Fruit fly (Drosophila melanogaster) whole organism, embryonic: ENCODE results near the gene CG17028.
A peak's percentile ranks its signal among the peaks of the same experiment; 100 is the strongest.

Experiments used
- Atf3 ChIP-seq: fragments of 200-800 bp; sonication (Bioruptor generic); optimal IDR thresholded peaks from 3 replicates; lab custom pipeline; 2016; ENCODE audit warnings: missing biosample characterization, missing genetic modification characterization
- Awh ChIP-seq: fragments of 200-800 bp; sonication (Bioruptor generic); IDR thresholded peaks from 2 replicates; pipeline ENCODE4, ENCODE4 v1.3.6; 2022; ENCODE audit warnings: missing biosample characterization, missing genetic modification characterization
- B-H1 ChIP-seq: fragments of 200-800 bp; sonication (Bioruptor generic); IDR thresholded peaks from 3 replicates; pipeline ENCODE4 v1.3.6; 2022; ENCODE audit warnings: missing biosample characterization, missing genetic modification characterization
- Bdp1 ChIP-seq: fragments of 200-800 bp; sonication (Bioruptor generic); optimal IDR thresholded peaks from 3 replicates; lab custom pipeline; 2016; ENCODE audit warnings: missing biosample characterization, missing genetic modification characterization
- C15 ChIP-seq: fragments of 200-800 bp; sonication (Bioruptor generic); IDR thresholded peaks from 3 replicates; pipeline ENCODE4 v1.3.6; 2022; ENCODE audit warnings: missing biosample characterization, missing genetic modification characterization
- CG10321 ChIP-seq: fragments of 200-800 bp; sonication (Bioruptor generic); IDR thresholded peaks from 2 replicates; pipeline ENCODE4 v1.3.6; 2022; ENCODE audit warnings: missing biosample characterization, missing genetic modification characterization
- CG10366 ChIP-seq: fragments of 200-800 bp; sonication (Bioruptor generic); IDR thresholded peaks from 2 replicates; pipeline ENCODE4 v1.3.6; 2022; ENCODE audit warnings: missing biosample characterization, missing genetic modification characterization
- CG10431 ChIP-seq: fragments of 200-800 bp; sonication (Bioruptor generic); optimal IDR thresholded peaks from 3 replicates; lab custom pipeline; 2018; ENCODE audit warnings: missing biosample characterization, mild to moderate bottlenecking, missing genetic modification characterization
- CG11695 ChIP-seq: fragments of 200-800 bp; sonication (Bioruptor generic); IDR thresholded peaks from 3 replicates; pipeline ENCODE4 v1.3.6; 2022; ENCODE audit warnings: missing biosample characterization, missing genetic modification characterization
- CG12071 ChIP-seq: fragments of 200-800 bp; sonication (Bioruptor generic); optimal IDR thresholded peaks from 3 replicates; lab custom pipeline; 2018; ENCODE audit warnings: missing biosample characterization, mild to moderate bottlenecking, missing genetic modification characterization
- CG13296 ChIP-seq: fragments of 200-800 bp; sonication (Bioruptor generic); optimal IDR thresholded peaks from 3 replicates; lab custom pipeline; 2018; ENCODE audit warnings: missing biosample characterization, mild to moderate bottlenecking, missing genetic modification characterization
- CG14014 ChIP-seq: fragments of 200-800 bp; sonication (Bioruptor generic); IDR thresholded peaks from 2 replicates; pipeline ENCODE4 v1.3.6; 2022; ENCODE audit warnings: missing biosample characterization, missing genetic modification characterization
- CG1529 ChIP-seq: fragments of 200-800 bp; sonication (Bioruptor generic); optimal IDR thresholded peaks from 3 replicates; lab custom pipeline; 2018; ENCODE audit warnings: missing biosample characterization, missing genetic modification characterization
- CG15514 ChIP-seq: fragments of 200-800 bp; sonication (Bioruptor generic); optimal IDR thresholded peaks from 3 replicates; lab custom pipeline; 2017; ENCODE audit warnings: missing biosample characterization, missing genetic modification characterization, mild to moderate bottlenecking, moderate library complexity, missing genetic modification reagents
- CG1602 ChIP-seq: fragments of 200-800 bp; sonication (Bioruptor generic); optimal IDR thresholded peaks from 3 replicates; lab custom pipeline; 2016; ENCODE audit warnings: missing biosample characterization, missing genetic modification characterization
- CG17361 ChIP-seq: fragments of 200-800 bp; sonication (Bioruptor generic); IDR thresholded peaks from 3 replicates; pipeline ENCODE4 v1.3.6; 2022; ENCODE audit warnings: missing biosample characterization, missing genetic modification characterization
- CG17912 ChIP-seq: fragments of 200-800 bp; sonication (Bioruptor generic); optimal IDR thresholded peaks from 2 replicates; lab custom pipeline; 2018; ENCODE audit warnings: missing biosample characterization, mild to moderate bottlenecking, missing genetic modification characterization
- CG2199 ChIP-seq: fragments of 200-800 bp; sonication (Bioruptor generic); IDR thresholded peaks from 3 replicates; pipeline ENCODE4 v1.3.6; 2022; ENCODE audit warnings: missing biosample characterization, missing genetic modification characterization
- CG30431 ChIP-seq: fragments of 200-800 bp; sonication (Bioruptor generic); optimal IDR thresholded peaks from 2 replicates; lab custom pipeline; 2017; ENCODE audit warnings: missing biosample characterization, missing genetic modification characterization
- CG3281 ChIP-seq: fragments of 200-800 bp; sonication (Bioruptor generic); optimal IDR thresholded peaks from 3 replicates; lab custom pipeline; 2017; ENCODE audit warnings: missing biosample characterization, mild to moderate bottlenecking, missing genetic modification characterization
- CG4730 ChIP-seq: fragments of 200-800 bp; sonication (Bioruptor generic); IDR thresholded peaks from 2 replicates; pipeline ENCODE4 v1.3.6; 2022; ENCODE audit warnings: missing biosample characterization, missing genetic modification characterization
- CG5245 ChIP-seq: fragments of 200-800 bp; sonication (Bioruptor generic); optimal IDR thresholded peaks from 3 replicates; lab custom pipeline; 2016; ENCODE audit warnings: missing biosample characterization, missing genetic modification characterization
- CG8924 ChIP-seq: fragments of 200-800 bp; optimal IDR thresholded peaks from 3 replicates; lab custom pipeline; 2019; ENCODE audit warnings: missing biosample characterization, mild to moderate bottlenecking, missing genetic modification characterization, moderate library complexity
- D ChIP-seq, 2 experiments: fragments of 200-800 bp in 1 of 2; fragments of >200 bp in 1 of 2; sonication (Bioruptor generic) in 1 of 2; optimal IDR thresholded peaks; 2 replicates in 1 of 2; 3 replicates in 1 of 2; lab custom pipeline; 2017; ENCODE audit warnings: mild to moderate bottlenecking in 1 of 2, missing biosample characterization in 1 of 2, missing genetic modification characterization in 1 of 2, missing genetic modification reagents in 1 of 2
- Dip3 ChIP-seq: fragments of 200-800 bp; sonication (Bioruptor generic); optimal IDR thresholded peaks from 3 replicates; lab custom pipeline; 2016; ENCODE audit warnings: missing biosample characterization, missing genetic modification characterization
- Dll ChIP-seq: fragments of 200-800 bp; sonication (Bioruptor generic); IDR thresholded peaks from 4 replicates; pipeline ENCODE4 v1.3.6; 2022; ENCODE audit warnings: missing biosample characterization, missing genetic modification characterization; ENCODE audit not compliant: partially characterized antibody
- GATAe ChIP-seq: fragments of 200-800 bp; sonication (Bioruptor generic); conservative IDR thresholded peaks from 2 replicates; pipeline ENCODE4 v1.3.6; 2022; ENCODE audit warnings: missing biosample characterization, missing genetic modification characterization
- Six4 ChIP-seq: fragments of 200-800 bp; sonication (Bioruptor generic); optimal IDR thresholded peaks from 2 replicates; lab custom pipeline; 2016; ENCODE audit warnings: missing biosample characterization, missing genetic modification characterization
- aop ChIP-seq: fragments of 200-800 bp; sonication (Bioruptor generic); IDR thresholded peaks from 2 replicates; pipeline ENCODE4 v1.3.6; 2022; ENCODE audit warnings: missing biosample characterization, missing genetic modification characterization
- ash1 ChIP-seq: fragments of 200-800 bp; sonication (Bioruptor generic); optimal IDR thresholded peaks from 2 replicates; lab custom pipeline; 2018; ENCODE audit warnings: missing biosample characterization, mild to moderate bottlenecking, missing genetic modification characterization
- bsh ChIP-seq, 2 experiments: fragments of 200-800 bp; sonication (Bioruptor generic); optimal IDR thresholded peaks; 2 replicates each; lab custom pipeline; 2017 to 2018; ENCODE audit warnings: mild to moderate bottlenecking in 2 of 2, missing biosample characterization in 2 of 2, missing genetic modification characterization in 2 of 2, moderate library complexity in 1 of 2
- cwo ChIP-seq: fragments of 200-800 bp; sonication (Bioruptor generic); optimal IDR thresholded peaks from 3 replicates; lab custom pipeline; 2017; ENCODE audit warnings: missing biosample characterization, missing genetic modification characterization, mild to moderate bottlenecking, moderate library complexity, missing genetic modification reagents
- fd102C ChIP-seq: fragments of 200-800 bp; sonication (Bioruptor generic); optimal IDR thresholded peaks from 2 replicates; lab custom pipeline; 2018; ENCODE audit warnings: missing biosample characterization, mild to moderate bottlenecking, missing genetic modification characterization, moderate library complexity
- gfzf ChIP-seq: fragments of 200-800 bp; sonication (Bioruptor generic); optimal IDR thresholded peaks from 2 replicates; lab custom pipeline; 2016; ENCODE audit warnings: missing biosample characterization, mild to moderate bottlenecking, missing genetic modification characterization, moderate library complexity
- grn ChIP-seq: fragments of 200-800 bp; sonication (Bioruptor generic); optimal IDR thresholded peaks from 3 replicates; lab custom pipeline; 2017; ENCODE audit warnings: missing biosample characterization, missing genetic modification characterization
- hb ChIP-seq: fragments of 200-800 bp; sonication (Bioruptor generic); IDR thresholded peaks from 3 replicates; pipeline ENCODE4 v1.3.6; 2022; ENCODE audit warnings: missing biosample characterization, missing genetic modification characterization; ENCODE audit not compliant: partially characterized antibody
- hbn ChIP-seq: fragments of 200-800 bp; sonication (Bioruptor generic); IDR thresholded peaks from 2 replicates; pipeline ENCODE4 v1.3.6; 2022; ENCODE audit warnings: missing biosample characterization, missing genetic modification characterization; ENCODE audit not compliant: partially characterized antibody
- insv ChIP-seq, 2 experiments: fragments of 200-800 bp; sonication (Bioruptor generic); optimal IDR thresholded peaks; 3 replicates each; lab custom pipeline; 2016 to 2018; ENCODE audit warnings: missing biosample characterization in 2 of 2, missing genetic modification characterization in 2 of 2
- jing ChIP-seq: fragments of 200-800 bp; sonication (Bioruptor generic); optimal IDR thresholded peaks from 2 replicates; lab custom pipeline; 2018; ENCODE audit warnings: missing biosample characterization, mild to moderate bottlenecking, missing genetic modification characterization
- pnt ChIP-seq: fragments of 200-800 bp; sonication (Bioruptor generic); optimal IDR thresholded peaks from 3 replicates; lab custom pipeline; 2016; ENCODE audit warnings: missing biosample characterization, missing genetic modification characterization
- salm ChIP-seq: fragments of 200-800 bp; sonication (Bioruptor generic); optimal IDR thresholded peaks from 2 replicates; lab custom pipeline; 2018; ENCODE audit warnings: missing biosample characterization, mild to moderate bottlenecking, missing genetic modification characterization
- seq ChIP-seq: fragments of 200-800 bp; sonication (Bioruptor generic); IDR thresholded peaks from 2 replicates; pipeline ENCODE4 v1.3.6; 2022; ENCODE audit warnings: missing biosample characterization, missing genetic modification characterization
- sna ChIP-seq: fragments of 200-800 bp; sonication (Bioruptor generic); IDR thresholded peaks from 2 replicates; pipeline ENCODE4 v1.3.6; 2022; ENCODE audit warnings: missing biosample characterization, missing genetic modification characterization; ENCODE audit not compliant: partially characterized antibody
- trem ChIP-seq: fragments of 200-800 bp; optimal IDR thresholded peaks from 3 replicates; lab custom pipeline; 2019; ENCODE audit warnings: missing biosample characterization, mild to moderate bottlenecking, missing genetic modification characterization, moderate library complexity
- tx ChIP-seq: fragments of 200-800 bp; sonication (Bioruptor generic); optimal IDR thresholded peaks from 2 replicates; lab custom pipeline; 2016; ENCODE audit warnings: missing biosample characterization, missing genetic modification characterization

Gene CG17028

dm6 chr3L:16027163-16027633, 48.9 kb downstream of the CG17028 start (continued):
- TF ChIP-seq ash1 (GFP tag; lab: Kevin White, UChicago) = no peak
- no peak for TF ChIP-seq CG1602 (GFP tag; lab: Kevin White, UChicago)
- peak; percentile 19; the same call in 1 of the 2 replicates for TF ChIP-seq CG4730 (GFP tag; lab: Robert Waterston, UW)
- peak; percentile 50 for TF ChIP-seq CG10431 (GFP tag; lab: Kevin White, UChicago)
- TF ChIP-seq trem (tag; lab: Kevin White, UChicago) = no peak
- TF ChIP-seq CG10321 (GFP tag; lab: Robert Waterston, UW) = no peak
- no peak for TF ChIP-seq C15 (GFP tag; lab: Robert Waterston, UW)
- TF ChIP-seq CG1529 (GFP tag; lab: Kevin White, UChicago) = peak; percentile 26
- 0 out of 4 replicates have a peak, but pooled peaks have one; percentile 13 for TF ChIP-seq Dll
- TF ChIP-seq cwo (GFP tag; lab: Kevin White, UChicago) = peak; percentile 76
- TF ChIP-seq CG10366 (GFP tag; lab: Robert Waterston, UW) = peak; percentile 30; the same call in 1 of the 2 replicates
- no peak for TF ChIP-seq Dip3 (GFP tag; lab: Kevin White, UChicago)
- no peak for TF ChIP-seq salm
- TF ChIP-seq pnt (GFP tag; lab: Kevin White, UChicago) = peak; percentile 7
- no peak for TF ChIP-seq CG30431 (GFP tag; lab: Kevin White, UChicago)
- TF ChIP-seq grn (GFP tag; lab: Kevin White, UChicago) = peak; percentile 72
- TF ChIP-seq hb (GFP tag; lab: Robert Waterston, UW) = no peak
- TF ChIP-seq tx (GFP tag; lab: Kevin White, UChicago) = no peak
- TF ChIP-seq D (optimal IDR thresholded peaks at IDR 0.05; lab: Kevin White, UChicago) = no peak
- peak; percentile 25 for TF ChIP-seq D (GFP tag; optimal IDR thresholded peaks at IDR 0.05; lab: Kevin White, UChicago)
- no peak for TF ChIP-seq CG5245 (GFP tag; lab: Kevin White, UChicago)
- TF ChIP-seq CG12071 (GFP tag; lab: Kevin White, UChicago) = peak; percentile 51
- TF ChIP-seq Six4 (GFP tag; lab: Kevin White, UChicago) = no peak
- TF ChIP-seq seq (GFP tag; lab: Robert Waterston, UW) = no peak
- peak; percentile 59 for TF ChIP-seq fd102C (GFP tag; lab: Kevin White, UChicago)
- TF ChIP-seq CG3281 (GFP tag; lab: Kevin White, UChicago) = peak; percentile 13
- TF ChIP-seq CG15514 (GFP tag; lab: Kevin White, UChicago) = peak; percentile 50
- no peak for TF ChIP-seq aop (GFP tag; lab: Robert Waterston, UW)
- no peak for TF ChIP-seq Atf3
- TF ChIP-seq gfzf (GFP tag; lab: Kevin White, UChicago) = no peak
- TF ChIP-seq CG11695 = peak; percentile 50; the same call in 1 of the 3 replicates
- TF ChIP-seq insv (GFP tag; optimal IDR thresholded peaks at IDR 0.05; lab: Kevin White, UChicago) = no peak
- TF ChIP-seq jing (GFP tag; lab: Kevin White, UChicago) = no peak
- peak in 1 of 2 experiments; percentile 35 for TF ChIP-seq bsh (GFP tag; optimal IDR thresholded peaks at IDR 0.05; lab: Kevin White, UChicago)
- TF ChIP-seq CG8924 (tag; lab: Kevin White, UChicago) = peak; percentile 10
- TF ChIP-seq B-H1 (GFP tag; lab: Robert Waterston, UW) = peak; percentile 12; the same call in 1 of the 3 replicates
- TF ChIP-seq CG2199 (GFP tag; lab: Robert Waterston, UW) = 0 out of 3 replicates have a peak, but pooled peaks have one; percentile 55
- TF ChIP-seq sna = no peak
- no peak for TF ChIP-seq hbn (GFP tag; lab: Robert Waterston, UW)
- peak; percentile 31 for TF ChIP-seq CG14014 (GFP tag; lab: Robert Waterston, UW)
- TF ChIP-seq Awh = no peak
- TF ChIP-seq CG17361 (GFP tag; lab: Robert Waterston, UW) = no peak
- TF ChIP-seq Bdp1 (GFP tag; lab: Kevin White, UChicago) = no peak
- TF ChIP-seq GATAe = no peak
- no peak for TF ChIP-seq CG17912 (GFP tag; lab: Kevin White, UChicago)
- peak; percentile 44 for TF ChIP-seq CG13296
